Fruit fly (Drosophila melanogaster) whole organism, adult: ENCODE measurements around the gene sds22.

Source experiments
- CG11617 ChIP-seq: fragments of 200-800 bp; sonication (Bioruptor generic); optimal IDR thresholded peaks from 2 replicates; lab custom pipeline; 2017; ENCODE audit warnings: mild to moderate bottlenecking, missing biosample characterization, missing genetic modification reagents, missing genetic modification characterization
- CG1620 ChIP-seq: fragments of 200-800 bp; sonication (Bioruptor generic); optimal IDR thresholded peaks from 2 replicates; lab custom pipeline; 2016; ENCODE audit warnings: missing biosample characterization, missing genetic modification characterization
- CG7045 ChIP-seq: fragments of 200-800 bp; sonication (Bioruptor generic); optimal IDR thresholded peaks from 2 replicates; lab custom pipeline; 2017; ENCODE audit warnings: missing biosample characterization, mild to moderate bottlenecking, missing genetic modification characterization
- pad ChIP-seq: fragments of 200-800 bp; sonication (Bioruptor generic); optimal IDR thresholded peaks from 3 replicates; lab custom pipeline; 2017; ENCODE audit warnings: missing biosample characterization, missing genetic modification characterization, mild to moderate bottlenecking, moderate library complexity, missing genetic modification reagents
- toe ChIP-seq: fragments of 200-800 bp; sonication (Bioruptor generic); optimal IDR thresholded peaks from 2 replicates; lab custom pipeline; 2016; ENCODE audit warnings: missing biosample characterization, missing genetic modification characterization

- TF ChIP-seq toe (GFP tag; lab: Kevin White, UChicago) (no peak), pad (no peak), CG7045 (GFP tag; lab: Kevin White, UChicago) (no peak), CG1620 (no peak), CG11617 (no peak)
These were observed 11.7 kb upstream of the sds22 start, which contains the start of gene lute for dm6 chr3R:17379742-17380141.
